Worm (Caenorhabditis elegans): ENCODE data around the gene hacd-1.

ce11 chrV:1433419-1433765, 26.8 kb upstream of the hacd-1 start:
- TF ChIP-seq F13H6.1 (tag; optimal IDR thresholded peaks at IDR 0.05) = no peak
- TF ChIP-seq elt-3 (tag; optimal IDR thresholded peaks at IDR 0.05) = no peak
- TF ChIP-seq fos-1 (tag; optimal IDR thresholded peaks at IDR 0.05) = no peak
- no peak for TF ChIP-seq ama-1 (optimal IDR thresholded peaks at IDR 0.05)

Measured in whole organism, L2 larva.